Fruit fly (Drosophila melanogaster): ENCODE measurements around the gene CG32579.

CG32579 gene

dm6 chrX:16313078-16313875 lies 9.8 kb upstream of the CG32579 start, which contains the start of the genes CG9915 and SWIP (continued):
- no peak for TF ChIP-seq CG9797 (GFP tag; optimal IDR thresholded peaks at IDR 0.05)

dm6 chrX:16318858-16319557 lies 4.1 kb upstream of the CG32579 start:
- TF ChIP-seq Adf1 (GFP tag; IDR thresholded peaks at IDR 0.05) (no peak), CG13296 (GFP tag; optimal IDR thresholded peaks at IDR 0.05) (peak; percentile 15), CG17829 (tag; optimal IDR thresholded peaks at IDR 0.05) (no peak), CG8359 (GFP tag; optimal IDR thresholded peaks at IDR 0.05; ENCODE audit: borderline replicate concordance) (no peak), dan (GFP tag; IDR thresholded peaks at IDR 0.05) (no peak), ken (GFP tag; IDR thresholded peaks at IDR 0.05) (no peak), chinmo (GFP tag; IDR thresholded peaks at IDR 0.05; ENCODE audit: partially characterized antibody) (peak; percentile 99), gsb (GFP tag; IDR thresholded peaks at IDR 0.05) (no peak), h (optimal IDR thresholded peaks at IDR 0.05) (no peak), Abd-B (GFP tag; optimal IDR thresholded peaks at IDR 0.05) (no peak), bcd (GFP tag; optimal IDR thresholded peaks at IDR 0.05) (no peak), tin (GFP tag; optimal IDR thresholded peaks at IDR 0.05) (no peak), Sox100B (GFP tag; optimal IDR thresholded peaks at IDR 0.05) (no peak), fd102C (GFP tag; optimal IDR thresholded peaks at IDR 0.05) (no peak), pho (GFP tag; optimal IDR thresholded peaks at IDR 0.05) (no peak), Hr78 (GFP tag; optimal IDR thresholded peaks at IDR 0.05) (peak in 1 of 2 experiments; percentile 25), bbx (GFP tag; IDR thresholded peaks at IDR 0.05; ENCODE audit: partially characterized antibody) (0 out of 2 replicates have a peak, but pooled peaks have one; percentile 28), tgo (GFP tag; IDR thresholded peaks at IDR 0.05) (no peak), Med (GFP tag) (peak; percentile 51), ems (GFP tag; optimal IDR thresholded peaks at IDR 0.05) (no peak), az2 (GFP tag; optimal IDR thresholded peaks at IDR 0.05) (no peak), C15 (GFP tag; IDR thresholded peaks at IDR 0.05) (no peak), tup (GFP tag; optimal IDR thresholded peaks at IDR 0.05) (no peak), en (GFP tag; optimal IDR thresholded peaks at IDR 0.05) (no peak), HmgD (GFP tag; optimal IDR thresholded peaks at IDR 0.05) (no peak), CG8388 (GFP tag; optimal IDR thresholded peaks at IDR 0.05) (no peak), pnt (GFP tag; optimal IDR thresholded peaks at IDR 0.05) (no peak), wek (GFP tag; optimal IDR thresholded peaks at IDR 0.05) (peak; percentile 44), Gug (GFP tag; IDR thresholded peaks at IDR 0.05) (no peak), fru (optimal IDR thresholded peaks at IDR 0.05) (no peak), crc (GFP tag; optimal IDR thresholded peaks at IDR 0.05) (no peak), cg (GFP tag; optimal IDR thresholded peaks at IDR 0.05) (peak; percentile 97), CG7745 (tag; optimal IDR thresholded peaks at IDR 0.05) (no peak), caup (GFP tag; optimal IDR thresholded peaks at IDR 0.05; ENCODE audit: severe bottlenecking) (no peak), Hmx (GFP tag; optimal IDR thresholded peaks at IDR 0.05) (no peak), Jarid2 (GFP tag; optimal IDR thresholded peaks at IDR 0.05) (no peak), Lim3 (GFP tag; IDR thresholded peaks at IDR 0.05) (no peak), HLH3B (GFP tag; IDR thresholded peaks at IDR 0.05) (no peak), CG18764 (GFP tag; optimal IDR thresholded peaks at IDR 0.05) (no peak), ftz-f1 (GFP tag; optimal IDR thresholded peaks at IDR 0.05) (no peak), CG4404 (GFP tag; IDR thresholded peaks at IDR 0.05) (no peak), CG17385 (GFP tag; optimal IDR thresholded peaks at IDR 0.05) (no peak), CG7786 (GFP tag; optimal IDR thresholded peaks at IDR 0.05) (no peak), ase (GFP tag; IDR thresholded peaks at IDR 0.05) (no peak), abd-A (tag; optimal IDR thresholded peaks at IDR 0.05) (no peak), CG1529 (GFP tag; optimal IDR thresholded peaks at IDR 0.05) (no peak)
